Worm (Caenorhabditis elegans): ENCODE measurements around the gene Y11D7A.9.

DNA sequence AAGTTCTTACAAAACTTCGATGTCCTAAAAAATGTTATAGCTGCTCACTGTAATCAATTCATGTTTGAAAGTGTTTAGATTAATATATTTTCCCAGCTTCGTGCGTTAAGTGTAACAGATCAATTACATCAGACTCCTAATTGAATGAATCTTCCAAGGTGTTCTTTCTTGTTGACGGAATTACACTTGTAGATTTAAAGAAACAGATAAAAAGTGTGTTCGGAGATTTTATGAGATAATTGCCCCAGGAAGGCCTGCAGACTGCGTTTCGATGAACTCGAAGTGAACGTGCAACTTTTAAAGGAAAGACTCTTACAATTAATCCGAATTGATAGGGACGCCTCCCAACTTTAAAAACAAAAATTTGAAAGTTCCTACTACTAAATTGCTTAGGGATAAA lies 33.7 kb upstream of the Y11D7A.9 start:
- TF ChIP-seq ceh-9 (tag; optimal IDR thresholded peaks at IDR 0.05) (no peak), ceh-48 (tag; optimal IDR thresholded peaks at IDR 0.05) (no peak)
